Fruit fly (Drosophila melanogaster): ENCODE results near the gene CG42266.

- TF ChIP-seq Hnf4 (GFP tag; optimal IDR thresholded peaks at IDR 0.05), result peak; percentile 20
- TF ChIP-seq usp (GFP tag; optimal IDR thresholded peaks at IDR 0.05), result no peak
- no peak for TF ChIP-seq Abd-B (GFP tag; optimal IDR thresholded peaks at IDR 0.05)
- no peak for TF ChIP-seq ey (GFP tag; optimal IDR thresholded peaks at IDR 0.05)
- peak; percentile 79 for TF ChIP-seq CrebA (GFP tag; optimal IDR thresholded peaks at IDR 0.05; ENCODE audit: borderline replicate concordance)
- no peak for TF ChIP-seq rgr (GFP tag; optimal IDR thresholded peaks at IDR 0.05)
- no peak for TF ChIP-seq Sp1 (GFP tag; optimal IDR thresholded peaks at IDR 0.05)
- TF ChIP-seq Mio (GFP tag; optimal IDR thresholded peaks at IDR 0.05), result no peak
- no peak for TF ChIP-seq fru (GFP tag; optimal IDR thresholded peaks at IDR 0.05)
- no peak for TF ChIP-seq OdsH (GFP tag; optimal IDR thresholded peaks at IDR 0.05)
- no peak for TF ChIP-seq GATAd (GFP tag; optimal IDR thresholded peaks at IDR 0.05)
- TF ChIP-seq jim (GFP tag; optimal IDR thresholded peaks at IDR 0.05), result no peak
- TF ChIP-seq CG32264 (GFP tag; optimal IDR thresholded peaks at IDR 0.05), result no peak
Observed at dm6 chr2L:16356249-16357025, 16.3 kb upstream of the CG42266 start, which contains the start of gene CaBP1.
